Worm (Caenorhabditis elegans) whole organism, early embryonic: ENCODE data around the gene F58E2.2.

Experiments
- B0310.2 ChIP-seq: sonication (generic microtip); optimal IDR thresholded peaks from 2 replicates; lab custom pipeline; 2016; ENCODE audit warnings: mild to moderate bottlenecking, missing genetic modification characterization, missing compliant biosample characterization
- F13C5.2 ChIP-seq: sonication (generic microtip); optimal IDR thresholded peaks from 2 replicates; lab custom pipeline; 2017; ENCODE audit warnings: mild to moderate bottlenecking, missing genetic modification characterization, inconsistent platforms, missing compliant biosample characterization
- aly-1 ChIP-seq: sonication (generic microtip); optimal IDR thresholded peaks from 2 replicates; lab custom pipeline; 2016; ENCODE audit warnings: missing genetic modification characterization, missing compliant biosample characterization
- ama-1 ChIP-seq: fragments of 150-350 bp; optimal IDR thresholded peaks from 2 replicates; lab custom pipeline; 2014
- ceh-13 ChIP-seq: fragments of 200-800 bp; sonication (Bioruptor generic); optimal IDR thresholded peaks from 2 replicates; lab custom pipeline; 2018; ENCODE audit warnings: mild to moderate bottlenecking, missing genetic modification characterization, missing compliant biosample characterization
- ceh-36 ChIP-seq: sonication (generic microtip); optimal IDR thresholded peaks from 2 replicates; lab custom pipeline; 2016; ENCODE audit warnings: missing genetic modification characterization, inconsistent platforms, missing compliant biosample characterization
- ets-7 ChIP-seq: sonication (generic microtip); optimal IDR thresholded peaks from 2 replicates; lab custom pipeline; 2016; ENCODE audit warnings: missing genotype, missing genetic modification characterization, missing compliant biosample characterization
- flt-1 ChIP-seq: fragments of 200-800 bp; sonication (Bioruptor generic); IDR thresholded peaks from 2 replicates; pipeline ENCODE4 v1.3.6; 2022; ENCODE audit warnings: missing genetic modification characterization, missing compliant biosample characterization
- hmbx-1 ChIP-seq: sonication (generic microtip); optimal IDR thresholded peaks from 2 replicates; lab custom pipeline; 2016; ENCODE audit warnings: mild to moderate bottlenecking, missing genetic modification characterization, missing compliant biosample characterization
- hmg-4 ChIP-seq: fragments of 200-800 bp; sonication (Bioruptor generic); optimal IDR thresholded peaks from 2 replicates; lab custom pipeline; 2018; ENCODE audit warnings: mild to moderate bottlenecking, missing genetic modification characterization, missing compliant biosample characterization
- hnd-1 ChIP-seq: sonication (generic microtip); optimal IDR thresholded peaks from 2 replicates; lab custom pipeline; 2016; ENCODE audit warnings: missing genetic modification characterization, missing compliant biosample characterization
- pes-1 ChIP-seq: fragments of 200-800 bp; sonication (Bioruptor generic); IDR thresholded peaks from 2 replicates; pipeline ENCODE4 v1.3.6; 2022; ENCODE audit warnings: missing genetic modification reagents, missing genetic modification characterization, missing compliant biosample characterization
- scrt-1 ChIP-seq: fragments of 200-800 bp; sonication (Bioruptor generic); IDR thresholded peaks from 2 replicates; pipeline ENCODE4 v1.3.6; 2022; ENCODE audit warnings: missing genetic modification characterization, missing compliant biosample characterization
- sea-1 ChIP-seq: fragments of 200-800 bp; sonication (Bioruptor generic); conservative IDR thresholded peaks from 2 replicates; pipeline ENCODE4 v1.3.6; 2022; ENCODE audit warnings: missing genetic modification characterization, missing compliant biosample characterization
- tbx-11 ChIP-seq: fragments of 200-800 bp; sonication (Bioruptor generic); IDR thresholded peaks from 2 replicates; pipeline ENCODE4 v1.3.6; 2022; ENCODE audit warnings: missing genetic modification characterization, missing compliant biosample characterization
- tbx-37 ChIP-seq: fragments of 200-800 bp; sonication (Bioruptor generic); conservative IDR thresholded peaks from 2 replicates; pipeline ENCODE4 v1.3.6; 2022; ENCODE audit warnings: missing genetic modification reagents, missing genetic modification characterization, missing compliant biosample characterization
- tra-4 ChIP-seq: sonication (generic microtip); optimal IDR thresholded peaks from 2 replicates; lab custom pipeline; 2017; ENCODE audit warnings: missing genetic modification characterization, missing compliant biosample characterization

Gene F58E2.2

ce11 chrIV:3455437-3455836 lies 14.4 kb upstream of the F58E2.2 start:
- TF ChIP-seq ceh-36 (tag; lab: Kevin White, UChicago): peak; percentile 94

ce11 chrIV:3463254-3463653 lies 6.6 kb upstream of the F58E2.2 start, which contains the start of gene F58E2.4:
TSS of gene F58E2.4 (plus strand) at chrIV:3463387.
- TF ChIP-seq aly-1 (tag; lab: Kevin White, UChicago): no peak
- no peak for TF ChIP-seq B0310.2 (tag; lab: Kevin White, UChicago)
- no peak for TF ChIP-seq scrt-1
- no peak for TF ChIP-seq sea-1 (GFP tag; lab: Robert Waterston, UW)
- no peak for TF ChIP-seq ets-7 (tag; lab: Kevin White, UChicago)
- TF ChIP-seq hmbx-1: no peak
- no peak for TF ChIP-seq tbx-37 (GFP tag; lab: Robert Waterston, UW)

ce11 chrIV:3467128-3467527 lies 2.7 kb upstream of the F58E2.2 start, which contains the start of gene F58E2.3:
TSS of gene F58E2.3 (plus strand) at chrIV:3467428.
- no peak for TF ChIP-seq sea-1 (GFP tag; lab: Robert Waterston, UW)
- no peak for TF ChIP-seq pes-1 (GFP tag; lab: Robert Waterston, UW)
- no peak for TF ChIP-seq tbx-37 (GFP tag; lab: Robert Waterston, UW)
- TF ChIP-seq tbx-11 (GFP tag; lab: Robert Waterston, UW): no peak
- TF ChIP-seq ets-7 (tag; lab: Kevin White, UChicago): no peak
- no peak for TF ChIP-seq hmbx-1
- no peak for TF ChIP-seq ama-1 (lab: Kevin White, UChicago)
- no peak for TF ChIP-seq F13C5.2 (tag; lab: Kevin White, UChicago)
- TF ChIP-seq ceh-13: no peak
- TF ChIP-seq hmg-4: no peak
- TF ChIP-seq tra-4 (tag; lab: Kevin White, UChicago): no peak
- TF ChIP-seq aly-1 (tag; lab: Kevin White, UChicago): no peak
- no peak for TF ChIP-seq flt-1 (GFP tag; lab: Robert Waterston, UW)
- TF ChIP-seq ceh-36 (tag; lab: Kevin White, UChicago): no peak
- no peak for TF ChIP-seq hnd-1 (tag; lab: Kevin White, UChicago)
- no peak for TF ChIP-seq B0310.2 (tag; lab: Kevin White, UChicago)
- TF ChIP-seq scrt-1: no peak

ce11 chrIV:3467751-3468150 lies 2.1 kb upstream of the F58E2.2 start:
- no peak for TF ChIP-seq tbx-11 (GFP tag; lab: Robert Waterston, UW)
- no peak for TF ChIP-seq hmbx-1
- no peak for TF ChIP-seq hnd-1 (tag; lab: Kevin White, UChicago)
- no peak for TF ChIP-seq B0310.2 (tag; lab: Kevin White, UChicago)
- TF ChIP-seq ets-7 (tag; lab: Kevin White, UChicago): no peak
- TF ChIP-seq tra-4 (tag; lab: Kevin White, UChicago): no peak

- no peak for TF ChIP-seq ceh-13
- TF ChIP-seq aly-1 (tag; lab: Kevin White, UChicago): no peak
- no peak for TF ChIP-seq B0310.2 (tag; lab: Kevin White, UChicago)
- no peak for TF ChIP-seq tra-4 (tag; lab: Kevin White, UChicago)
- no peak for TF ChIP-seq ama-1 (lab: Kevin White, UChicago)
- TF ChIP-seq sea-1 (GFP tag; lab: Robert Waterston, UW): no peak
- no peak for TF ChIP-seq hmbx-1
- no peak for TF ChIP-seq F13C5.2 (tag; lab: Kevin White, UChicago)
- no peak for TF ChIP-seq pes-1 (GFP tag; lab: Robert Waterston, UW)
- TF ChIP-seq ceh-36 (tag; lab: Kevin White, UChicago): no peak
- no peak for TF ChIP-seq ets-7 (tag; lab: Kevin White, UChicago)
- no peak for TF ChIP-seq tbx-11 (GFP tag; lab: Robert Waterston, UW)
- TF ChIP-seq scrt-1: no peak
- no peak for TF ChIP-seq hmg-4
- TF ChIP-seq hnd-1 (tag; lab: Kevin White, UChicago): no peak
- no peak for TF ChIP-seq tbx-37 (GFP tag; lab: Robert Waterston, UW)
- no peak for TF ChIP-seq flt-1 (GFP tag; lab: Robert Waterston, UW)
These were observed 7.3 kb downstream of the F58E2.2 start, which contains the start of gene srz-69 for ce11 chrIV:3477124-3477523. TSS of gene srz-69 (minus strand) at chrIV:3477224.

ce11 chrIV:3478911-3479385 lies 9.1 kb downstream of the F58E2.2 start, which contains the start of the genes srz-70 and C09G12.5:
TSS of gene srz-70 (minus strand) at chrIV:3479011.
TSS of gene C09G12.5 (plus strand) at chrIV:3479335.
- TF ChIP-seq B0310.2 (tag; lab: Kevin White, UChicago) (no peak), tbx-37 (GFP tag; lab: Robert Waterston, UW) (no peak), hmg-4 (no peak)

ce11 chrIV:3481760-3482159 lies 11.9 kb downstream of the F58E2.2 start, which contains the start of gene srz-37:
TSS of gene srz-37 (minus strand) at chrIV:3481860.
- TF ChIP-seq tbx-11 (GFP tag; lab: Robert Waterston, UW) (no peak), sea-1 (GFP tag; lab: Robert Waterston, UW) (no peak), hmbx-1 (no peak), aly-1 (tag; lab: Kevin White, UChicago) (no peak), scrt-1 (no peak), tbx-37 (GFP tag; lab: Robert Waterston, UW) (no peak), B0310.2 (tag; lab: Kevin White, UChicago) (no peak), pes-1 (GFP tag; lab: Robert Waterston, UW) (no peak), ceh-13 (no peak), ceh-36 (tag; lab: Kevin White, UChicago) (no peak), ets-7 (tag; lab: Kevin White, UChicago) (no peak), F13C5.2 (tag; lab: Kevin White, UChicago) (no peak), hnd-1 (tag; lab: Kevin White, UChicago) (no peak), hmg-4 (no peak), tra-4 (tag; lab: Kevin White, UChicago) (no peak), ama-1 (lab: Kevin White, UChicago) (no peak)
